Fruit fly (Drosophila melanogaster) whole organism, embryonic: ENCODE data around the gene CG9839.

Source experiments
- CG10431 ChIP-seq: fragments of 200-800 bp; sonication (Bioruptor generic); optimal IDR thresholded peaks from 3 replicates; lab custom pipeline; 2018; ENCODE audit warnings: missing biosample characterization, mild to moderate bottlenecking, missing genetic modification characterization
- CG11093 ChIP-seq: fragments of 200-800 bp; sonication (Bioruptor generic); IDR thresholded peaks from 3 replicates; pipeline ENCODE4 v1.3.6; 2022; ENCODE audit warnings: missing biosample characterization, missing genetic modification characterization
- CG12236 ChIP-seq: fragments of 200-800 bp; sonication (Bioruptor generic); optimal IDR thresholded peaks from 2 replicates; lab custom pipeline; 2016; ENCODE audit warnings: missing biosample characterization, missing genetic modification characterization
- CG18476 ChIP-seq: fragments of 200-800 bp; sonication (Bioruptor generic); optimal IDR thresholded peaks from 2 replicates; lab custom pipeline; 2016; ENCODE audit warnings: missing biosample characterization, mild to moderate bottlenecking, missing genetic modification characterization
- CG18619 ChIP-seq: fragments of 200-800 bp; sonication (Bioruptor generic); optimal IDR thresholded peaks from 3 replicates; lab custom pipeline; 2017; ENCODE audit warnings: missing biosample characterization, mild to moderate bottlenecking, missing genetic modification characterization
- CG3163 ChIP-seq: fragments of 200-800 bp; sonication (Bioruptor generic); optimal IDR thresholded peaks from 3 replicates; lab custom pipeline; 2016; ENCODE audit warnings: missing biosample characterization, missing genetic modification characterization
- CG3407 ChIP-seq: fragments of 200-800 bp; sonication (Bioruptor generic); optimal IDR thresholded peaks from 2 replicates; lab custom pipeline; 2018; ENCODE audit warnings: missing biosample characterization, mild to moderate bottlenecking, missing genetic modification characterization
- CG6254 ChIP-seq: fragments of 200-800 bp; sonication (Bioruptor generic); optimal IDR thresholded peaks from 3 replicates; lab custom pipeline; 2017; ENCODE audit warnings: mild to moderate bottlenecking, missing biosample characterization, missing genetic modification reagents, missing genetic modification characterization
- CG6791 ChIP-seq: fragments of 200-800 bp; sonication (Bioruptor generic); IDR thresholded peaks from 3 replicates; pipeline ENCODE4 v1.3.6; 2022; ENCODE audit warnings: missing biosample characterization, missing genetic modification characterization; ENCODE audit not compliant: partially characterized antibody
- CG8388 ChIP-seq: fragments of 200-800 bp; sonication (Bioruptor generic); optimal IDR thresholded peaks from 2 replicates; lab custom pipeline; 2019; ENCODE audit warnings: missing biosample characterization, mild to moderate bottlenecking, missing genetic modification characterization, moderate library complexity
- CG8765 ChIP-seq: fragments of 200-800 bp; sonication (Bioruptor generic); IDR thresholded peaks from 2 replicates; pipeline ENCODE4 v1.3.6; 2022; ENCODE audit warnings: missing biosample characterization, missing genetic modification characterization
- CG9609 ChIP-seq: fragments of 200-800 bp; sonication (Bioruptor generic); optimal IDR thresholded peaks from 3 replicates; lab custom pipeline; 2016; ENCODE audit warnings: missing biosample characterization, missing genetic modification characterization
- CG9797 ChIP-seq: fragments of 200-800 bp; sonication (Bioruptor generic); optimal IDR thresholded peaks from 3 replicates; lab custom pipeline; 2018; ENCODE audit warnings: missing biosample characterization, mild to moderate bottlenecking, missing genetic modification characterization
- CG9876 ChIP-seq: fragments of 200-800 bp; sonication (Bioruptor generic); optimal IDR thresholded peaks from 2 replicates; lab custom pipeline; 2016; ENCODE audit warnings: missing biosample characterization, missing genetic modification characterization
- CrebB ChIP-seq: fragments of 200-800 bp; sonication (Bioruptor generic); optimal IDR thresholded peaks from 3 replicates; lab custom pipeline; 2018; ENCODE audit warnings: missing biosample characterization, mild to moderate bottlenecking, missing genetic modification characterization
- Dp ChIP-seq: fragments of 200-800 bp; sonication (Bioruptor generic); optimal IDR thresholded peaks from 2 replicates; lab custom pipeline; 2018; ENCODE audit warnings: missing biosample characterization, mild to moderate bottlenecking, missing genetic modification characterization, moderate library complexity
- Eip74EF ChIP-seq, 2 experiments: fragments of 200-800 bp in 1 of 2; fragments of >200 bp in 1 of 2; sonication (Bioruptor generic) in 1 of 2; optimal IDR thresholded peaks; 2 replicates each; lab custom pipeline; 2017 to 2019; ENCODE audit warnings: missing biosample characterization in 2 of 2, missing genetic modification characterization in 2 of 2, mild to moderate bottlenecking in 1 of 2, moderate library complexity in 1 of 2
- HHEX ChIP-seq: fragments of 200-800 bp; sonication (Bioruptor generic); optimal IDR thresholded peaks from 3 replicates; lab custom pipeline; 2017; ENCODE audit warnings: missing biosample characterization, mild to moderate bottlenecking, missing genetic modification characterization, missing genetic modification reagents
- HmgD ChIP-seq: fragments of 200-800 bp; sonication (Bioruptor generic); optimal IDR thresholded peaks from 3 replicates; lab custom pipeline; 2016; ENCODE audit warnings: missing biosample characterization, missing genetic modification characterization
- Kr ChIP-seq: fragments of 200-800 bp; sonication (Bioruptor generic); optimal IDR thresholded peaks from 2 replicates; lab custom pipeline; 2017; ENCODE audit warnings: missing biosample characterization, mild to moderate bottlenecking, missing genetic modification characterization
- MESR4 ChIP-seq: fragments of 200-800 bp; sonication (Bioruptor generic); optimal IDR thresholded peaks from 2 replicates; lab custom pipeline; 2018; ENCODE audit warnings: missing biosample characterization, mild to moderate bottlenecking, missing genetic modification characterization, moderate library complexity
- Med ChIP-seq: fragments of 200-800 bp; sonication (Bioruptor generic); peaks from one replicate; lab custom pipeline; 2016; ENCODE audit warnings: missing biosample characterization, missing genetic modification characterization, mild to moderate bottlenecking, inconsistent platforms, moderate library complexity
- Neu2 ChIP-seq: fragments of 200-800 bp; sonication (Bioruptor generic); optimal IDR thresholded peaks from 3 replicates; lab custom pipeline; 2016; ENCODE audit warnings: missing biosample characterization, missing genetic modification characterization, borderline replicate concordance
- Pdp1 ChIP-seq, 2 experiments: fragments of 200-800 bp; sonication (Bioruptor generic); optimal IDR thresholded peaks; 3 replicates each; lab custom pipeline; 2016; ENCODE audit warnings: missing biosample characterization in 2 of 2, missing genetic modification characterization in 2 of 2, mild to moderate bottlenecking in 1 of 2, moderate library complexity in 1 of 2
- Sox102F ChIP-seq: fragments of 200-800 bp; sonication (Bioruptor generic); optimal IDR thresholded peaks from 2 replicates; lab custom pipeline; 2018; ENCODE audit warnings: missing biosample characterization, mild to moderate bottlenecking, missing genetic modification characterization, moderate library complexity
- Spps ChIP-seq: fragments of 200-800 bp; sonication (Bioruptor generic); optimal IDR thresholded peaks from 2 replicates; lab custom pipeline; 2018; ENCODE audit warnings: missing biosample characterization, mild to moderate bottlenecking, missing genetic modification characterization
- br ChIP-seq: fragments of >200 bp; optimal IDR thresholded peaks from 2 replicates; lab custom pipeline; 2017
- cas ChIP-seq: fragments of 200-800 bp; sonication (Bioruptor generic); IDR thresholded peaks from 2 replicates; pipeline ENCODE4 v1.3.6; 2022; ENCODE audit warnings: missing biosample characterization, missing genetic modification characterization
- caup ChIP-seq: fragments of 200-800 bp; sonication (Bioruptor generic); optimal IDR thresholded peaks from 3 replicates; lab custom pipeline; 2017; ENCODE audit warnings: missing biosample characterization, mild to moderate bottlenecking, missing genetic modification characterization, moderate library complexity; ENCODE audit not compliant: severe bottlenecking
- cg ChIP-seq: fragments of 200-800 bp; sonication (Bioruptor generic); optimal IDR thresholded peaks from 3 replicates; lab custom pipeline; 2019; ENCODE audit warnings: missing biosample characterization, mild to moderate bottlenecking, missing genetic modification characterization, moderate library complexity
- crol ChIP-seq: fragments of 200-800 bp; sonication (Bioruptor generic); IDR thresholded peaks from 2 replicates; pipeline ENCODE4 v1.3.6; 2022; ENCODE audit warnings: missing biosample characterization, missing genetic modification characterization
- dmrt99B ChIP-seq: fragments of 200-800 bp; sonication (Bioruptor generic); optimal IDR thresholded peaks from 2 replicates; lab custom pipeline; 2018; ENCODE audit warnings: missing biosample characterization, mild to moderate bottlenecking, missing genetic modification characterization, moderate library complexity
- exex ChIP-seq: fragments of 200-800 bp; sonication (Bioruptor generic); optimal IDR thresholded peaks from 4 replicates; lab custom pipeline; 2018; ENCODE audit warnings: missing biosample characterization, mild to moderate bottlenecking, missing genetic modification characterization, moderate library complexity
- grn ChIP-seq: fragments of 200-800 bp; sonication (Bioruptor generic); optimal IDR thresholded peaks from 3 replicates; lab custom pipeline; 2017; ENCODE audit warnings: missing biosample characterization, missing genetic modification characterization
- gsb ChIP-seq: fragments of 200-800 bp; sonication (Bioruptor generic); IDR thresholded peaks from 2 replicates; pipeline ENCODE4 v1.3.6; 2022; ENCODE audit warnings: missing biosample characterization, missing genetic modification characterization
- gsb-n ChIP-seq: fragments of 200-800 bp; sonication (Bioruptor generic); optimal IDR thresholded peaks from 3 replicates; lab custom pipeline; 2018; ENCODE audit warnings: missing biosample characterization, mild to moderate bottlenecking, missing genetic modification characterization
- h ChIP-seq: fragments of >200 bp; optimal IDR thresholded peaks from 2 replicates; lab custom pipeline; 2017
- ham ChIP-seq: fragments of 200-800 bp; sonication (Bioruptor generic); IDR thresholded peaks from 2 replicates; pipeline ENCODE4 v1.3.6; 2022; ENCODE audit warnings: missing biosample characterization, missing genetic modification characterization
- hb ChIP-seq: fragments of 200-800 bp; sonication (Bioruptor generic); IDR thresholded peaks from 3 replicates; pipeline ENCODE4 v1.3.6; 2022; ENCODE audit warnings: missing biosample characterization, missing genetic modification characterization; ENCODE audit not compliant: partially characterized antibody
- her ChIP-seq: fragments of 200-800 bp; sonication (Bioruptor generic); optimal IDR thresholded peaks from 2 replicates; lab custom pipeline; 2016; ENCODE audit warnings: missing biosample characterization, missing genetic modification characterization
- lbe ChIP-seq: fragments of 200-800 bp; sonication (Bioruptor generic); optimal IDR thresholded peaks from 2 replicates; lab custom pipeline; 2016; ENCODE audit warnings: missing biosample characterization, mild to moderate bottlenecking, missing genetic modification characterization
- mirr ChIP-seq: fragments of 200-800 bp; sonication (Bioruptor generic); optimal IDR thresholded peaks from 3 replicates; lab custom pipeline; 2018; ENCODE audit warnings: missing biosample characterization, mild to moderate bottlenecking, missing genetic modification characterization
- nerfin-1 ChIP-seq: fragments of 200-800 bp; sonication (Bioruptor generic); optimal IDR thresholded peaks from 3 replicates; lab custom pipeline; 2019; ENCODE audit warnings: missing biosample characterization, mild to moderate bottlenecking, missing genetic modification characterization, moderate library complexity
- org-1 ChIP-seq: fragments of 200-800 bp; sonication (Bioruptor generic); optimal IDR thresholded peaks from 2 replicates; lab custom pipeline; 2017; ENCODE audit warnings: missing biosample characterization, missing genetic modification characterization
- pho ChIP-seq: fragments of 200-800 bp; sonication (Bioruptor generic); optimal IDR thresholded peaks from 2 replicates; lab custom pipeline; 2016; ENCODE audit warnings: missing biosample characterization, missing genetic modification characterization
- pros ChIP-seq: fragments of 200-800 bp; sonication (Bioruptor generic); optimal IDR thresholded peaks from 3 replicates; lab custom pipeline; 2019; ENCODE audit warnings: missing biosample characterization, mild to moderate bottlenecking, missing genetic modification characterization, moderate library complexity
- schlank ChIP-seq: fragments of 200-800 bp; sonication (Bioruptor generic); optimal IDR thresholded peaks from 2 replicates; lab custom pipeline; 2018; ENCODE audit warnings: missing biosample characterization, mild to moderate bottlenecking, missing genetic modification characterization
- sob ChIP-seq: fragments of 200-800 bp; sonication (Bioruptor generic); IDR thresholded peaks from 2 replicates; pipeline ENCODE4 v1.3.6; 2022; ENCODE audit warnings: missing biosample characterization, missing genetic modification characterization
- ssp ChIP-seq: fragments of 200-800 bp; sonication (Bioruptor generic); IDR thresholded peaks from 2 replicates; pipeline ENCODE4 v1.3.6; 2022; ENCODE audit warnings: missing biosample characterization, missing genetic modification characterization
- wdn ChIP-seq: fragments of 200-800 bp; sonication (Bioruptor generic); IDR thresholded peaks from 2 replicates; pipeline ENCODE4 v1.3.6; 2022; ENCODE audit warnings: missing biosample characterization, missing genetic modification characterization
- zen ChIP-seq: fragments of 200-800 bp; sonication (Bioruptor generic); optimal IDR thresholded peaks from 3 replicates; lab custom pipeline; 2018; ENCODE audit warnings: missing biosample characterization, mild to moderate bottlenecking, missing genetic modification characterization, moderate library complexity

The CG9839 gene

DNA sequence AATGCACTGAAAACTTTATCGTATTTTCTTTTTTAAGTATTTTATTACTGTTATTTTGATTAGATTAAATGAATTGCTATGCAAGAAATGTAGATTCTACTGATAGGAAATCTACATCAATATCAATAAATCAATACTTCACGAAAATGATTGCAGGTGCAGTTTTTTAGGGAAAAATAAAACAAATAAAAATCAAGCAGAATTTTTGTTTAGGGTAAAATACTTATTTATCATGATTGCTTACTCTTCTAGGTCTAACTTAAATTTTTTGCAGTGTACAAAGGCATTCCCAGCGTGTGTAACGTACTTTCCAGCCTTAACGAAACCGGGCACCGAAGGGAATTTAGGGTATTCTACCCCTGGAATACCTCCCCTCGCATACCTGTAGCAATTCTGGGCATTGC lies 2.9 kb upstream of the CG9839 start (continued):
- peak; percentile 97 for TF ChIP-seq zen (tag; lab: Kevin White, UChicago)
- no peak for TF ChIP-seq gsb
- peak; percentile 61 for TF ChIP-seq Kr (GFP tag; lab: Kevin White, UChicago)
- TF ChIP-seq CG11093 (GFP tag; lab: Robert Waterston, UW), result 0 out of 3 replicates have a peak, but pooled peaks have one; percentile 23
- TF ChIP-seq sob, result no peak
- TF ChIP-seq caup, result no peak
- TF ChIP-seq CG9609 (GFP tag; lab: Kevin White, UChicago), result peak; percentile 63
- no peak for TF ChIP-seq HmgD (GFP tag; lab: Kevin White, UChicago)
- TF ChIP-seq cas (GFP tag; lab: Robert Waterston, UW), result no peak
- peak; percentile 61 for TF ChIP-seq dmrt99B (tag; lab: Kevin White, UChicago)
- peak; percentile 63 for TF ChIP-seq CG18619 (GFP tag; lab: Kevin White, UChicago)
- TF ChIP-seq Eip74EF (GFP tag; optimal IDR thresholded peaks at IDR 0.05; lab: Kevin White, UChicago), result peak in 1 of 2 experiments; percentile 5
- TF ChIP-seq CG12236 (GFP tag; lab: Kevin White, UChicago), result peak; percentile 61
- TF ChIP-seq her, result no peak
- TF ChIP-seq MESR4 (GFP tag; lab: Kevin White, UChicago), result no peak
- peak; percentile 9 for TF ChIP-seq HHEX
- TF ChIP-seq ssp, result no peak
- no peak for TF ChIP-seq CG3163 (GFP tag; lab: Kevin White, UChicago)
- peak; percentile 82 for TF ChIP-seq CG8388 (GFP tag; lab: Kevin White, UChicago)
- TF ChIP-seq h (lab: Kevin White, UChicago), result no peak
- peak; percentile 54 for TF ChIP-seq Sox102F (GFP tag; lab: Kevin White, UChicago)
- peak; percentile 85 for TF ChIP-seq gsb-n (tag; lab: Kevin White, UChicago)
- no peak for TF ChIP-seq pho (GFP tag; lab: Kevin White, UChicago)
- TF ChIP-seq CG9797 (GFP tag; lab: Kevin White, UChicago), result no peak
- TF ChIP-seq Dp (GFP tag; lab: Kevin White, UChicago), result no peak
- TF ChIP-seq Spps (tag; lab: Kevin White, UChicago), result peak; percentile 85
- peak; percentile 67 for TF ChIP-seq CG3407 (GFP tag; lab: Kevin White, UChicago)
- TF ChIP-seq CG8765, result peak; percentile 75
- peak; percentile 73 for TF ChIP-seq grn (GFP tag; lab: Kevin White, UChicago)
- no peak for TF ChIP-seq cg (GFP tag; lab: Kevin White, UChicago)
- TF ChIP-seq schlank (tag; lab: Kevin White, UChicago), result no peak
- peak; percentile 77 for TF ChIP-seq CG6254
- TF ChIP-seq CG6791 (GFP tag; lab: Robert Waterston, UW), result no peak
- no peak for TF ChIP-seq CrebB (tag; lab: Kevin White, UChicago)
- TF ChIP-seq exex, result no peak
- TF ChIP-seq br (lab: Kevin White, UChicago), result no peak
- peak; percentile 29 for TF ChIP-seq CG10431
- TF ChIP-seq wdn (GFP tag; lab: Robert Waterston, UW), result no peak
- peak; percentile 51 for TF ChIP-seq org-1 (GFP tag; lab: Kevin White, UChicago)

DNA sequence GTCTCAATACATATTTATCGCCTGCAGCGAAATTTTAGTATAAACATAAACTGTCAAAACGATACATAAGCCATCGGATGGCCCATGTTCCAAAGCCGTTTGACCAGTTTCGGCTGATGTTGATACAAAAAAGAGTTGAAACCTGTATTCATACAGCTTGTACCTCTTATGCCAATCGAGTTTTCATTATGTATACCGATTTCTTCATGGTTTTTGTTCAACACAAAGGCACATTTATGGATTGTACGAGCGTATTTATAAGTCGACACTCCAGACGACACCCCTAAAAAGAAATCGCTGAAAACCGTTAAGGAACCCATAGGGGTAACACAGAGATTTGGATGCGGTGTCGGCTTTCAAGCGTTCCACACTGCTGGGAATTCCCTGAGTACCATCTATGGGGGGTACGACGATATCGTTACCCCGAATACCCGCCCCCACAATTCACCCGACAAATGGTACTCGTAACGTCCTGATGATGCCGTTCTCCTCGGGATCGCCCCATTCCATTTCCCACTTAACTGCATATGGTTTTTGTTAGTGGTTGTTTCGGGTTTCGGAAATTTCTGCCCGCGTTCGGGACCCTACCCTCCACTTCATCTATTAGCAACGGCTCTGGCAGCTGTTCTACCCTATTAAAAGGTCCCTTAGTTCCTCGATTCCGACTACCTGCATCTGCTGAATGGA lies 2.4 kb upstream of the CG9839 start:
- TF ChIP-seq CG9876 (GFP tag; lab: Kevin White, UChicago) (no peak), CG18476 (GFP tag; lab: Kevin White, UChicago) (no peak), lbe (no peak), Med (GFP tag; lab: Kevin White, UChicago) (peak; percentile 17), ham (no peak), Neu2 (GFP tag; lab: Kevin White, UChicago) (no peak), exex (no peak), mirr (GFP tag; lab: Kevin White, UChicago) (peak; percentile 47), nerfin-1 (tag; lab: Kevin White, UChicago) (no peak), CG3163 (GFP tag; lab: Kevin White, UChicago) (no peak), Pdp1 (GFP tag; optimal IDR thresholded peaks at IDR 0.05; lab: Kevin White, UChicago) (peak in 1 of 2 experiments; percentile 63), hb (GFP tag; lab: Robert Waterston, UW) (no peak), crol (GFP tag; lab: Robert Waterston, UW) (peak; percentile 19; the same call in 1 of the 2 replicates), pros (peak; percentile 97)
